Fruit fly (Drosophila melanogaster): ENCODE results near the gene Nep1.

Gene Nep1

dm6 chrX:6109872-6110271 lies 18.9 kb downstream of the Nep1 start (continued):
- TF ChIP-seq chm (GFP tag; IDR thresholded peaks at IDR 0.05): peak; percentile 67; the same call in 1 of the 2 replicates
- peak; percentile 48 for TF ChIP-seq bcd (GFP tag; optimal IDR thresholded peaks at IDR 0.05)
- TF ChIP-seq ken (GFP tag; IDR thresholded peaks at IDR 0.05): peak; percentile 61; the same call in 2 of the 3 replicates
- TF ChIP-seq CG4424 (GFP tag; optimal IDR thresholded peaks at IDR 0.05): peak; percentile 50
- TF ChIP-seq CG12219 (GFP tag; optimal IDR thresholded peaks at IDR 0.05): no peak
- TF ChIP-seq lmd (GFP tag; IDR thresholded peaks at IDR 0.05): peak; percentile 63
- TF ChIP-seq Xbp1 (GFP tag; optimal IDR thresholded peaks at IDR 0.05): peak; percentile 64
- peak; percentile 33 for TF ChIP-seq gem (tag; optimal IDR thresholded peaks at IDR 0.05)
- TF ChIP-seq Myb (GFP tag; optimal IDR thresholded peaks at IDR 0.05): peak; percentile 32
- no peak for TF ChIP-seq CG6765 (GFP tag; optimal IDR thresholded peaks at IDR 0.05)
- no peak for TF ChIP-seq CG32767 (GFP tag; IDR thresholded peaks at IDR 0.05)
- peak; percentile 60; the same call in 2 of the 3 replicates for TF ChIP-seq knrl (GFP tag; IDR thresholded peaks at IDR 0.05; ENCODE audit: partially characterized antibody)
- TF ChIP-seq Ptx1 (GFP tag; IDR thresholded peaks at IDR 0.05): peak; percentile 48
- no peak for TF ChIP-seq lov (optimal IDR thresholded peaks at IDR 0.05)
- TF ChIP-seq lov (GFP tag; IDR thresholded peaks at IDR 0.05): 0 out of 3 replicates have a peak, but pooled peaks have one; percentile 71
- TF ChIP-seq ewg (GFP tag; optimal IDR thresholded peaks at IDR 0.05): peak; percentile 42
- peak; percentile 30 for TF ChIP-seq CG8089 (GFP tag; optimal IDR thresholded peaks at IDR 0.05)
- peak; percentile 34; the same call in 2 of the 3 replicates for TF ChIP-seq croc (GFP tag; conservative IDR thresholded peaks at IDR 0.05)
- no peak for TF ChIP-seq pfk (GFP tag; optimal IDR thresholded peaks at IDR 0.05)
- peak; percentile 60 for TF ChIP-seq CG8290 (GFP tag; optimal IDR thresholded peaks at IDR 0.05)
- TF ChIP-seq CG8290 (tag; optimal IDR thresholded peaks at IDR 0.05): no peak
- TF ChIP-seq CG11085 (GFP tag; IDR thresholded peaks at IDR 0.05): peak; percentile 67
- peak; percentile 66 for TF ChIP-seq onecut (GFP tag; IDR thresholded peaks at IDR 0.05)
- TF ChIP-seq kah (GFP tag; optimal IDR thresholded peaks at IDR 0.05): no peak
- peak; percentile 38 for TF ChIP-seq Chrac-16 (GFP tag; optimal IDR thresholded peaks at IDR 0.05)
- TF ChIP-seq phol (tag; optimal IDR thresholded peaks at IDR 0.05): peak; percentile 46
- peak; percentile 37 for TF ChIP-seq CG30431 (GFP tag; optimal IDR thresholded peaks at IDR 0.05)
- TF ChIP-seq pnt (GFP tag; optimal IDR thresholded peaks at IDR 0.05): peak; percentile 4
- TF ChIP-seq ind (GFP tag; optimal IDR thresholded peaks at IDR 0.05): peak; percentile 41
- peak; percentile 68; the same call in 2 of the 3 replicates for TF ChIP-seq Dbx (GFP tag; IDR thresholded peaks at IDR 0.05)
- TF ChIP-seq CG13775 (GFP tag; optimal IDR thresholded peaks at IDR 0.05): peak; percentile 34
- peak; percentile 35 for TF ChIP-seq ttk (GFP tag; IDR thresholded peaks at IDR 0.05)
- no peak for TF ChIP-seq run (tag; optimal IDR thresholded peaks at IDR 0.05)
- TF ChIP-seq al (GFP tag; IDR thresholded peaks at IDR 0.05): 0 out of 2 replicates have a peak, but pooled peaks have one; percentile 9
- no peak for TF ChIP-seq CG15601 (tag; optimal IDR thresholded peaks at IDR 0.05)
- peak; percentile 59 for TF ChIP-seq CG11247 (GFP tag; IDR thresholded peaks at IDR 0.05)
- no peak for TF ChIP-seq wek (GFP tag; optimal IDR thresholded peaks at IDR 0.05)
- no peak for TF ChIP-seq jigr1 (GFP tag; IDR thresholded peaks at IDR 0.05)
- peak; percentile 39 for TF ChIP-seq CG17802 (tag; optimal IDR thresholded peaks at IDR 0.05)
- peak; percentile 67 for TF ChIP-seq Xrp1 (GFP tag; IDR thresholded peaks at IDR 0.05)
- peak; percentile 79; the same call in 2 of the 3 replicates for TF ChIP-seq CG6175 (GFP tag; IDR thresholded peaks at IDR 0.05)
- TF ChIP-seq Oli (tag; optimal IDR thresholded peaks at IDR 0.05): peak; percentile 0
- TF ChIP-seq lab (GFP tag; optimal IDR thresholded peaks at IDR 0.05): peak; percentile 40
- TF ChIP-seq Oaz (GFP tag; IDR thresholded peaks at IDR 0.05): 0 out of 2 replicates have a peak, but pooled peaks have one; percentile 37
- TF ChIP-seq CoRest (tag; optimal IDR thresholded peaks at IDR 0.05): peak; percentile 38
- no peak for TF ChIP-seq CG3407 (GFP tag; optimal IDR thresholded peaks at IDR 0.05)
- TF ChIP-seq CG14014 (GFP tag; IDR thresholded peaks at IDR 0.05): 0 out of 2 replicates have a peak, but pooled peaks have one; percentile 22
- TF ChIP-seq Trl (optimal IDR thresholded peaks at IDR 0.05): no peak
- TF ChIP-seq Trl (GFP tag; optimal IDR thresholded peaks at IDR 0.05): peak; percentile 31
- TF ChIP-seq sens-2 (GFP tag; IDR thresholded peaks at IDR 0.05): no peak
- TF ChIP-seq Stat92E (GFP tag; optimal IDR thresholded peaks at IDR 0.05): no peak
